Worm (Caenorhabditis elegans): ENCODE measurements around the gene met-2.

ce11 chrIII:8371595-8372305, 3.4 kb upstream of the met-2 start, which contains the start of gene lmbr-1:
- TF ChIP-seq ceh-13 (GFP tag; optimal IDR thresholded peaks at IDR 0.05) (no peak), ama-1 (optimal IDR thresholded peaks at IDR 0.05) (no peak), ets-7 (tag; optimal IDR thresholded peaks at IDR 0.05) (no peak), aly-1 (tag; optimal IDR thresholded peaks at IDR 0.05) (no peak), flt-1 (GFP tag; IDR thresholded peaks at IDR 0.05) (no peak)
